Worm (Caenorhabditis elegans): ENCODE measurements around the gene myrf-2.

The myrf-2 gene

ce11 chrX:10172004-10172584 is 22.1 kb downstream of the myrf-2 start, which contains the start of gene C07A4.2:
C07A4.2 (plus strand) TSS chrX:10172198.
- TF ChIP-seq lag-1 (GFP tag; IDR thresholded peaks at IDR 0.05) (no peak), attf-6 (GFP tag; IDR thresholded peaks at IDR 0.05) (no peak), dpl-1 (GFP tag; optimal IDR thresholded peaks at IDR 0.05) (no peak)

DNA sequence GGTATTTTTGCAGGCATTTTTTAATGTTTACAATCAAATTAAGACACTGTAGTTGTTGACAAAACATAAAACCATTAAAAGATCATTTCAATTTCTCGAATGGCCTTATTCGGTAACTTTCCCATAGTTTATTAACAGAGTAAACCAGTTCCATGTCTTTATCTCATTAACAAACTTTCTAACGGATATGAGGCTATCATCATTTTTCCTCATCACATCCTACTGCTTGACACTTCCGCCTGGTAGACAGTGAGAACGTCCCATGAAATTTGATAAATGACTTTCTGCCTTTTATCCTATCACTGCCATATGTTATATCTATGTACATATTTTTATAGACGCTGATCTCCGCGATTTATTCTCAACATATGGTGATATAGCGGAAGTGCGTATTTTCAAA is 23.6 kb downstream of the myrf-2 start:
- TF ChIP-seq xnd-1 (tag; optimal IDR thresholded peaks at IDR 0.05) (no peak), bed-1 (GFP tag; IDR thresholded peaks at IDR 0.05) (no peak), K12H6.12 (tag; optimal IDR thresholded peaks at IDR 0.05) (no peak), lsy-27 (tag; optimal IDR thresholded peaks at IDR 0.05; ENCODE audit: borderline replicate concordance, insufficient read depth) (no peak), mel-28 (tag; optimal IDR thresholded peaks at IDR 0.05; ENCODE audit: borderline replicate concordance) (no peak), B0336.3 (GFP tag; IDR thresholded peaks at IDR 0.05) (no peak), rec-8 (tag; optimal IDR thresholded peaks at IDR 0.05) (no peak), ztf-18 (tag; optimal IDR thresholded peaks at IDR 0.05) (no peak), F52B5.7 (tag; optimal IDR thresholded peaks at IDR 0.05) (no peak), fkh-3 (tag; optimal IDR thresholded peaks at IDR 0.05) (no peak), die-1 (tag; optimal IDR thresholded peaks at IDR 0.05) (no peak), madf-3 (GFP tag; IDR thresholded peaks at IDR 0.05) (no peak), zfh-2 (GFP tag; conservative IDR thresholded peaks at IDR 0.05) (no peak), ceh-58 (GFP tag; IDR thresholded peaks at IDR 0.05) (no peak), ceh-100 (GFP tag; IDR thresholded peaks at IDR 0.05) (no peak), ceh-27 (GFP tag; optimal IDR thresholded peaks at IDR 0.05) (no peak), cebp-2 (GFP tag; IDR thresholded peaks at IDR 0.05) (no peak)

DNA sequence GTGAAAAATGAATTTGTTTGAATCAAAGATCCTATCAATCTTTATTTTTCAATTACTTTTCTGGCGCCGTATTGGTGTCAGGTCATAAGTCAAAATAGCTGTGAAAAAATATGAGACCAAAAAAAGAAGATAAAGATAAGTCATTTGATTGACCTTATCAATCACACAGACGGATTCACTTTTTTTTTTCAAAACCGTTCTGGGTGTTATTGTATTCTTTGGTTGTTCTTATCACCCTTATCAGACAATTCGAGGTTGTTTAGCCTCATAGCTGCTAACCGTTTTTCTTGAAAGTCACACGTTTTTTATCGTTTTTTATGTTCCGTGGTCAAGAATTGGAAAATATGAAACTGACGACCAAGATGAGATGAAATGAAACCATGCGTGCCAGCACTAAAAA is 25.6 kb downstream of the myrf-2 start:
- TF ChIP-seq nhr-90 (tag; optimal IDR thresholded peaks at IDR 0.05), result no peak
- peak; percentile 16 for TF ChIP-seq ztf-26 (tag; optimal IDR thresholded peaks at IDR 0.05)
- no peak for TF ChIP-seq madf-6 (GFP tag; IDR thresholded peaks at IDR 0.05)
- no peak for TF ChIP-seq akir-1 (GFP tag; optimal IDR thresholded peaks at IDR 0.05)
- TF ChIP-seq F57A8.1 (GFP tag; optimal IDR thresholded peaks at IDR 0.05), result no peak
- peak; percentile 27 for TF ChIP-seq somi-1 (GFP tag; optimal IDR thresholded peaks at IDR 0.05)
- TF ChIP-seq ztf-3 (GFP tag; optimal IDR thresholded peaks at IDR 0.05), result no peak
- TF ChIP-seq tbx-9 (tag; optimal IDR thresholded peaks at IDR 0.05; ENCODE audit: borderline replicate concordance), result no peak
- TF ChIP-seq Y67H2A.10 (GFP tag; conservative IDR thresholded peaks at IDR 0.05), result no peak
- TF ChIP-seq lin-40 (tag; optimal IDR thresholded peaks at IDR 0.05), result peak; percentile 13
- no peak for TF ChIP-seq repo-1 (tag; optimal IDR thresholded peaks at IDR 0.05)
- TF ChIP-seq unc-130 (GFP tag; optimal IDR thresholded peaks at IDR 0.05), result no peak
- TF ChIP-seq K11D2.4 (GFP tag; IDR thresholded peaks at IDR 0.05), result 0 out of 2 replicates have a peak, but pooled peaks have one; percentile 41
- TF ChIP-seq F10E7.11 (tag; optimal IDR thresholded peaks at IDR 0.05), result no peak
- TF ChIP-seq ztf-18 (tag; optimal IDR thresholded peaks at IDR 0.05), result no peak
- TF ChIP-seq sea-2 (GFP tag; IDR thresholded peaks at IDR 0.05), result no peak
- TF ChIP-seq rpc-1 (optimal IDR thresholded peaks at IDR 0.05), result no peak
- no peak for TF ChIP-seq rpc-1 (tag; optimal IDR thresholded peaks at IDR 0.05)

Measured in whole organism, young adult.